Worm (Caenorhabditis elegans) whole organism, L1 larva: Measurements from ENCODE around the gene srv-14.

Experiments used
- C04F5.9 ChIP-seq: sonication (generic microtip); optimal IDR thresholded peaks from 2 replicates; lab custom pipeline; 2016; ENCODE audit warnings: missing genetic modification characterization, missing compliant biosample characterization
- C16A3.4 ChIP-seq: fragments of 150-350 bp; optimal IDR thresholded peaks from 2 replicates; lab custom pipeline; 2014; ENCODE audit warnings: missing biosample characterization, missing genetic modification characterization
- C34B4.2 ChIP-seq: sonication (generic microtip); optimal IDR thresholded peaks from 2 replicates; lab custom pipeline; 2017; ENCODE audit warnings: mild to moderate bottlenecking, missing genetic modification characterization, missing compliant biosample characterization
- aly-2 ChIP-seq: fragments of 150-350 bp; optimal IDR thresholded peaks from 2 replicates; lab custom pipeline; 2014; ENCODE audit warnings: missing biosample characterization, missing genetic modification characterization
- ama-1 ChIP-seq: fragments of 150-350 bp; optimal IDR thresholded peaks from 2 replicates; lab custom pipeline; 2014
- ces-1 ChIP-seq: fragments of 150-350 bp; optimal IDR thresholded peaks from 2 replicates; lab custom pipeline; 2014; ENCODE audit warnings: missing biosample characterization, missing genetic modification reagents, missing genetic modification characterization
- efl-3 ChIP-seq: fragments of 200-800 bp; sonication (Bioruptor generic); optimal IDR thresholded peaks from 2 replicates; lab custom pipeline; 2018; ENCODE audit warnings: mild to moderate bottlenecking, missing genetic modification characterization, missing compliant biosample characterization
- elt-2 ChIP-seq: sonication (generic microtip); optimal IDR thresholded peaks from 2 replicates; lab custom pipeline; 2016; ENCODE audit warnings: missing genetic modification characterization, mild to moderate bottlenecking, inconsistent platforms, missing compliant biosample characterization, missing genetic modification reagents
- elt-3 ChIP-seq, 6 experiments: fragments of 150-350 bp in 1 of 6; sonication (generic microtip); optimal IDR thresholded peaks; 2 replicates each; lab custom pipeline; 2017 to 2018; ENCODE audit warnings: missing biosample characterization in 6 of 6, missing genetic modification characterization in 6 of 6, inconsistent platforms in 1 of 6
- fkh-4 ChIP-seq: sonication (generic microtip); optimal IDR thresholded peaks from 2 replicates; lab custom pipeline; 2016; ENCODE audit warnings: missing compliant biosample characterization, missing genetic modification characterization, borderline replicate concordance
- fos-1 ChIP-seq: fragments of 150-350 bp; optimal IDR thresholded peaks from 2 replicates; lab custom pipeline; 2014; ENCODE audit warnings: missing biosample characterization, missing genetic modification characterization
- hlh-17 ChIP-seq: fragments of 200-800 bp; sonication (Bioruptor generic); optimal IDR thresholded peaks from 2 replicates; lab custom pipeline; 2018; ENCODE audit warnings: missing genetic modification characterization, mild to moderate bottlenecking, missing compliant biosample characterization, moderate library complexity, borderline replicate concordance
- irx-1 ChIP-seq: sonication (generic microtip); optimal IDR thresholded peaks from 2 replicates; lab custom pipeline; 2016; ENCODE audit warnings: missing genetic modification characterization, missing compliant biosample characterization
- jun-1 ChIP-seq: fragments of 150-350 bp; optimal IDR thresholded peaks from 2 replicates; lab custom pipeline; 2014; ENCODE audit warnings: missing biosample characterization, missing genetic modification reagents, missing genetic modification characterization
- lin-15B ChIP-seq: fragments of 150-350 bp; sonication (generic microtip); optimal IDR thresholded peaks from 3 replicates; lab custom pipeline; 2014; ENCODE audit warnings: missing biosample characterization, missing genetic modification characterization
- lin-35 ChIP-seq, 2 experiments: fragments of 150-350 bp; optimal IDR thresholded peaks; 2 replicates each; lab custom pipeline; 2014; ENCODE audit warnings: missing biosample characterization in 2 of 2, missing genetic modification characterization in 2 of 2, missing genetic modification reagents in 2 of 2
- lin-39 ChIP-seq: fragments of 150-350 bp; optimal IDR thresholded peaks from 2 replicates; lab custom pipeline; 2014; ENCODE audit warnings: missing biosample characterization, missing genetic modification reagents, missing genetic modification characterization
- lir-3 ChIP-seq: sonication (generic microtip); optimal IDR thresholded peaks from 2 replicates; lab custom pipeline; 2016; ENCODE audit warnings: mild to moderate bottlenecking, missing genetic modification characterization, moderate library complexity, missing compliant biosample characterization; ENCODE audit not compliant: poor library complexity
- lsy-2 ChIP-seq, 2 experiments: fragments of 150-350 bp; optimal IDR thresholded peaks; 2 replicates each; lab custom pipeline; 2014; ENCODE audit warnings: missing biosample characterization in 2 of 2, missing genetic modification characterization in 2 of 2
- mdl-1 ChIP-seq, 2 experiments: fragments of 150-350 bp; optimal IDR thresholded peaks; 2 replicates each; lab custom pipeline; 2014 to 2017; ENCODE audit warnings: missing biosample characterization in 2 of 2, missing genetic modification characterization in 2 of 2, inconsistent platforms in 1 of 2
- mep-1 ChIP-seq: fragments of 150-350 bp; optimal IDR thresholded peaks from 2 replicates; lab custom pipeline; 2014; ENCODE audit warnings: missing biosample characterization, missing genetic modification characterization
- nhr-12 ChIP-seq: sonication (generic microtip); optimal IDR thresholded peaks from 2 replicates; lab custom pipeline; 2017; ENCODE audit warnings: missing biosample characterization, missing genetic modification characterization
- nhr-19 ChIP-seq: fragments of 200-800 bp; sonication (Bioruptor generic); conservative IDR thresholded peaks from 2 replicates; pipeline ENCODE4 v1.3.6; 2022; ENCODE audit warnings: missing genetic modification characterization, missing compliant biosample characterization
- nhr-20 ChIP-seq: sonication (generic microtip); optimal IDR thresholded peaks from 2 replicates; lab custom pipeline; 2016; ENCODE audit warnings: mild to moderate bottlenecking, missing genetic modification characterization, missing compliant biosample characterization
- nhr-47 ChIP-seq: sonication (generic microtip); optimal IDR thresholded peaks from 2 replicates; lab custom pipeline; 2016; ENCODE audit warnings: mild to moderate bottlenecking, missing genetic modification characterization, moderate library complexity, missing compliant biosample characterization
- nhr-76 ChIP-seq: sonication (generic microtip); optimal IDR thresholded peaks from 2 replicates; lab custom pipeline; 2017; ENCODE audit warnings: missing biosample characterization, missing genetic modification characterization
- nhr-90 ChIP-seq: sonication (generic microtip); optimal IDR thresholded peaks from 2 replicates; lab custom pipeline; 2016; ENCODE audit warnings: mild to moderate bottlenecking, missing genetic modification characterization, missing compliant biosample characterization; ENCODE audit not compliant: poor library complexity
- pqm-1 ChIP-seq: sonication (generic microtip); optimal IDR thresholded peaks from 3 replicates; lab custom pipeline; 2017; ENCODE audit warnings: missing biosample characterization, missing genetic modification characterization
- snu-23 ChIP-seq: sonication (generic microtip); optimal IDR thresholded peaks from 2 replicates; lab custom pipeline; 2016; ENCODE audit warnings: missing genetic modification characterization, missing compliant biosample characterization
- sptf-1 ChIP-seq: fragments of 150-350 bp; optimal IDR thresholded peaks from 2 replicates; lab custom pipeline; 2014; ENCODE audit warnings: missing biosample characterization, missing genetic modification characterization
- tbx-2 ChIP-seq: sonication (generic microtip); optimal IDR thresholded peaks from 2 replicates; lab custom pipeline; 2016; ENCODE audit warnings: missing genetic modification characterization, missing compliant biosample characterization
- tlp-1 ChIP-seq: fragments of 150-350 bp; optimal IDR thresholded peaks from 2 replicates; lab custom pipeline; 2014; ENCODE audit warnings: missing biosample characterization, missing genetic modification characterization
- unc-30 ChIP-seq: sonication (generic microtip); optimal IDR thresholded peaks from 2 replicates; lab custom pipeline; 2017; ENCODE audit warnings: missing biosample characterization, missing genetic modification characterization
- unc-86 ChIP-seq: sonication (generic microtip); optimal IDR thresholded peaks from 2 replicates; lab custom pipeline; 2016; ENCODE audit warnings: missing genetic modification characterization, missing compliant biosample characterization
- xbp-1 ChIP-seq: sonication (generic microtip); optimal IDR thresholded peaks from 2 replicates; lab custom pipeline; 2016; ENCODE audit warnings: missing genetic modification characterization, missing compliant biosample characterization
- ztf-11 ChIP-seq, 2 experiments: sonication (generic microtip); optimal IDR thresholded peaks; 2 replicates each; lab custom pipeline; 2016 to 2017; ENCODE audit warnings: missing genetic modification characterization in 2 of 2, missing biosample characterization in 1 of 2, missing compliant biosample characterization in 1 of 2

srv-14 gene

DNA sequence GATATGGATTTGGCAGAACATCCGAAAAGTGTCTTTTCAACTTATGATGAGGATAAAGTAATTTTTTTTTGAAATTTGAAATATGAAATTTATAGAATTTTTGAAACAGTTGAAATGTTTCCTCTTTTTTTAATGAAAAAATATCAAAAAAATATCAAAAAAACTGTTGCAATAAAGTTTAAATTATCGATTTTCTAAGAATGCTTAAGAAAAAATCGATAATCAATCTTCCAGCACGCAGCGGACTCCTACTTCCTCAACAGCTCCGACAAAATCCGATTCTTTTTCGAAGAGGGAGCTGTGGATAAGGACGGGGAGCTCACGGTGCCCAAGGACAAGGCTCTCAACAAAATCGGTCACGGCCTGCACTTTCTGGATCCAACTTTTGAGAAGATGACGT, 36.7 kb upstream of the srv-14 start:
- TF ChIP-seq ztf-11 (tag; optimal IDR thresholded peaks at IDR 0.05; lab: Kevin White, UChicago) (no peak), fkh-4 (no peak), xbp-1 (tag; lab: Kevin White, UChicago) (no peak), lin-15B (tag; lab: Kevin White, UChicago) (no peak), tbx-2 (tag; lab: Kevin White, UChicago) (no peak), lin-39 (tag; lab: Kevin White, UChicago) (no peak), C04F5.9 (tag; lab: Kevin White, UChicago) (no peak), fos-1 (tag; lab: Kevin White, UChicago) (no peak), tlp-1 (no peak), lir-3 (tag; lab: Kevin White, UChicago) (no peak), ama-1 (lab: Kevin White, UChicago) (no peak), lin-35 (GFP tag; optimal IDR thresholded peaks at IDR 0.05; lab: Kevin White, UChicago) (no peak), nhr-47 (tag; lab: Kevin White, UChicago) (no peak), unc-86 (tag; lab: Kevin White, UChicago) (no peak)

DNA sequence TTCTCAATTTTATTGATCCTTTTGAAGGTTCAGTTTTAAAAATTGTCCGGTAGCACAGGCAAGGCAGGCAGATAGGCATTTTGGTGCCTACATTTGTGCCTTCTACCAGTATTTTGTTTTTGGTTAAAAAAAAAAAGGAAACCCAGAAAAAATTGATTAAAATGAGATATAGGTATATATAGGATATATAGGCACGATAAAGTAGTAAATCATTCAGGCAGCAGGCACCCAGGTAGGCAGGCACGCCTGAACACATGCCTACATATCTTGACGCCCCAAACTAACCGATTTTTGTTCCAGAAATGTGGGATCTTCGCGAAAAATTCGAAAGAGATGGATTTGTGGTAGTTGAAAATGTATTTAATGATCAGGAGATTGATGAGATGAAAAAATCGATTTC, 36.2 kb upstream of the srv-14 start, which contains the start of gene Y105C5B.9:
Gene Y105C5B.9 (plus strand): TSS at position 301 of the 400 bp plus-strand sequence.
- no peak for TF ChIP-seq C34B4.2 (tag; lab: Kevin White, UChicago)
- no peak for TF ChIP-seq lsy-2 (tag; optimal IDR thresholded peaks at IDR 0.05; lab: Kevin White, UChicago)
- no peak for TF ChIP-seq ces-1 (GFP tag; lab: Kevin White, UChicago)
- no peak for TF ChIP-seq lin-39 (tag; lab: Kevin White, UChicago)
- TF ChIP-seq nhr-76 (tag; lab: Kevin White, UChicago): no peak
- TF ChIP-seq hlh-17 (GFP tag; lab: Kevin White, UChicago): no peak
- no peak for TF ChIP-seq sptf-1
- TF ChIP-seq mdl-1 (tag; optimal IDR thresholded peaks at IDR 0.05; lab: Kevin White, UChicago): no peak
- no peak for TF ChIP-seq unc-30 (tag; lab: Kevin White, UChicago)
- TF ChIP-seq C16A3.4 (tag; lab: Kevin White, UChicago): no peak
- TF ChIP-seq irx-1: no peak
- no peak for TF ChIP-seq tbx-2 (tag; lab: Kevin White, UChicago)
- TF ChIP-seq nhr-19 (GFP tag; lab: Robert Waterston, UW): no peak

DNA sequence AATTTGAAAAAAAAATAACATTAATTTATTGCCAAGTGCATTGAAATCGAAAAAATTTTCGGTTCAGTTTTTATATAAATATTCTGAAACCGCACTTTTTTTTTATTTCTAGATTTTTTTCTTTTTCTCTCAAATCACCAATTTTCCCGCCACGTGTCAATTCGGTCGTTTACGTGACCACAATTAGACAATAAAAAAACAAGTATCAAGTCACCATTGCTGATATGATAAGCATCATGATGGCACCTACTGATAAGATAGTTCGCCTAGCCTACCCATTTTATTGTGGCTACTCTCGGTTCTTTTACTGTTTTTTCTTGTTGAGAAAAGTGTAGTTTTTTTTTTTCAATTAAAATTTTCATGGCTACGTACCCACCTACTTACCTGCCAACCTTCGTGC, 35.8 kb upstream of the srv-14 start:
- TF ChIP-seq efl-3 (no peak), pqm-1 (tag; lab: Kevin White, UChicago) (peak; percentile 12), nhr-20 (tag; lab: Kevin White, UChicago) (peak; percentile 56), lin-35 (GFP tag; optimal IDR thresholded peaks at IDR 0.05; lab: Kevin White, UChicago) (peak in 1 of 2 experiments; percentile 32), sptf-1 (no peak), elt-2 (tag; lab: Kevin White, UChicago) (peak; percentile 82), mep-1 (no peak), elt-3 (tag; optimal IDR thresholded peaks at IDR 0.05; lab: Kevin White, UChicago) (peak; percentile 11 to 97 (median 89)), nhr-90 (peak; percentile 12)

DNA sequence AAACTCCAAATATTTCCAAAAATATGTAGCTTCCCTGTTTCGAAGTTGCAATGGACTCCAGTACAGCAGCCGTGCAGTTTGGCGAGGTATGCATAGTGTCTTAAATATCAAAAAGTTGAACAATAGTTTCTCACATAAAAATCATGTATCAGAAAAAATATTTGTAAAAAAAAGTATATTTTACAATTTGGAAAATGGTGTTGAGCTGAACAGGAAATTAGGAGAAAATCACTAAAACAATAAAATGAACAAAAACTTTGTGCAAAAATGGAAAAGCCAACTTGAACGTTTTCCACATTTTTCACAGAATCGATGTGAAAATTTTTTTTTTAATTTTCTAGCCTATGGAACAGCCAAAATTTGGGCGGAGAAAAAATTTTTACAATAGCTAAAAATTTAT, 32.7 kb upstream of the srv-14 start, which contains the start of gene Y105C5B.8:
Gene Y105C5B.8 (minus strand): TSS at position 101 of the 400 bp plus-strand sequence.
- TF ChIP-seq fkh-4 (no peak), C34B4.2 (tag; lab: Kevin White, UChicago) (no peak), snu-23 (no peak), jun-1 (tag; lab: Kevin White, UChicago) (no peak), aly-2 (tag; lab: Kevin White, UChicago) (no peak), nhr-12 (tag; lab: Kevin White, UChicago) (no peak)
